Fruit fly (Drosophila melanogaster) whole organism, adult: ENCODE results near the gene Tbca.

Experiments
- CG11617 ChIP-seq: fragments of 200-800 bp; sonication (Bioruptor generic); optimal IDR thresholded peaks from 2 replicates; lab custom pipeline; 2017; ENCODE audit warnings: mild to moderate bottlenecking, missing biosample characterization, missing genetic modification reagents, missing genetic modification characterization
- CG12768 ChIP-seq: fragments of 200-800 bp; sonication (Bioruptor generic); optimal IDR thresholded peaks from 2 replicates; lab custom pipeline; 2017; ENCODE audit warnings: missing biosample characterization, missing genetic modification characterization, mild to moderate bottlenecking, moderate library complexity, missing genetic modification reagents
- CG14711 ChIP-seq: fragments of 200-800 bp; sonication (Bioruptor generic); optimal IDR thresholded peaks from 2 replicates; lab custom pipeline; 2018; ENCODE audit warnings: missing biosample characterization, mild to moderate bottlenecking, missing genetic modification characterization, moderate library complexity
- CG1620 ChIP-seq: fragments of 200-800 bp; sonication (Bioruptor generic); optimal IDR thresholded peaks from 2 replicates; lab custom pipeline; 2016; ENCODE audit warnings: missing biosample characterization, missing genetic modification characterization
- CG5204 ChIP-seq: fragments of 200-800 bp; sonication (Bioruptor generic); optimal IDR thresholded peaks from 2 replicates; lab custom pipeline; 2016; ENCODE audit warnings: missing biosample characterization, missing genetic modification characterization
- Clk ChIP-seq: fragments of 200-800 bp; sonication (Bioruptor generic); optimal IDR thresholded peaks from 2 replicates; lab custom pipeline; 2017; ENCODE audit warnings: missing biosample characterization, missing genetic modification characterization
- Hr96 ChIP-seq: fragments of 200-800 bp; sonication (Bioruptor generic); optimal IDR thresholded peaks from 2 replicates; lab custom pipeline; 2016; ENCODE audit warnings: missing biosample characterization, missing genetic modification characterization
- Mnt ChIP-seq: fragments of 200-800 bp; sonication (Bioruptor generic); optimal IDR thresholded peaks from 2 replicates; lab custom pipeline; 2016; ENCODE audit warnings: missing biosample characterization, mild to moderate bottlenecking, missing genetic modification characterization
- cic ChIP-seq: fragments of 200-800 bp; sonication (Bioruptor generic); optimal IDR thresholded peaks from 2 replicates; lab custom pipeline; 2017; ENCODE audit warnings: missing biosample characterization, mild to moderate bottlenecking, missing genetic modification characterization, moderate library complexity
- cnc ChIP-seq, 2 experiments: fragments of >200 bp; optimal IDR thresholded peaks; 2 replicates each; lab custom pipeline; 2017
- ovo ChIP-seq: fragments of 200-800 bp; sonication (Bioruptor generic); optimal IDR thresholded peaks from 2 replicates; lab custom pipeline; 2016; ENCODE audit warnings: missing biosample characterization, missing genetic modification characterization
- pad ChIP-seq: fragments of 200-800 bp; sonication (Bioruptor generic); optimal IDR thresholded peaks from 3 replicates; lab custom pipeline; 2017; ENCODE audit warnings: missing biosample characterization, missing genetic modification characterization, mild to moderate bottlenecking, moderate library complexity, missing genetic modification reagents
- tj ChIP-seq: fragments of 200-800 bp; sonication (Bioruptor generic); optimal IDR thresholded peaks from 3 replicates; lab custom pipeline; 2017; ENCODE audit warnings: missing biosample characterization, mild to moderate bottlenecking, missing genetic modification characterization, moderate library complexity

- TF ChIP-seq CG14711 (tag; lab: Kevin White, UChicago) = no peak
- no peak for TF ChIP-seq CG11617 (GFP tag; lab: Kevin White, UChicago)
- no peak for TF ChIP-seq CG12768 (GFP tag; lab: Kevin White, UChicago)
- TF ChIP-seq ovo = no peak
- TF ChIP-seq Clk (GFP tag; lab: Kevin White, UChicago) = no peak
- TF ChIP-seq cic (GFP tag; lab: Kevin White, UChicago) = no peak
- no peak for TF ChIP-seq CG1620 (GFP tag; lab: Kevin White, UChicago)
- TF ChIP-seq Hr96 (GFP tag; lab: Kevin White, UChicago) = no peak
- no peak for TF ChIP-seq CG5204
- no peak for TF ChIP-seq pad
- no peak for TF ChIP-seq cnc (optimal IDR thresholded peaks at IDR 0.05; lab: Kevin White, UChicago)
- no peak for TF ChIP-seq tj (GFP tag; lab: Kevin White, UChicago)
- no peak for TF ChIP-seq Mnt (GFP tag; lab: Kevin White, UChicago)
These were observed 19.2 kb upstream of the Tbca start for dm6 chr3R:31724136-31724535.
